Worm (Caenorhabditis elegans): ENCODE results near the gene dpyd-1.

Gene dpyd-1

DNA sequence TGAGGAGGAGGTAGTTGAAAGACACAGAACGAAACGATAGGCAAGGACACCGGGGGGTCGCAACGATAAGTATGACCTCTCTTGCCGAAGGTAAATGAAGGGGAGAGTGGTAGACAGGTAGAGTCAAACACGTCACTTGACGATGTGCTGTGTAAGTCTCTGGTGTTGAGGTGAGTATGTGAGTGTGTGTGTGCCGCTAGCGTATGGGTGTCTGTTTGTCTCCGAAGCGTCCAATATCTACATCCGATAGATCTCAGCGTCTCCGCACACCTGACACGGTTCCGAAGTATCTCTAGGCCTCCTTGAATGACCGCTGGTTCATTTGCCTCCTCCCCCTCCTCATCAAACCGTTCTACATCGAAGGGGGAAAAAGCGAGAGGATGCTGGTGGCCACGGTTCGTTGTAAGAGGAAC, 7.5 kb downstream of the dpyd-1 start (continued):
- TF ChIP-seq fkh-4 (tag; optimal IDR thresholded peaks at IDR 0.05; ENCODE audit: borderline replicate concordance): no peak
- no peak for TF ChIP-seq pax-3 (tag; optimal IDR thresholded peaks at IDR 0.05)

DNA sequence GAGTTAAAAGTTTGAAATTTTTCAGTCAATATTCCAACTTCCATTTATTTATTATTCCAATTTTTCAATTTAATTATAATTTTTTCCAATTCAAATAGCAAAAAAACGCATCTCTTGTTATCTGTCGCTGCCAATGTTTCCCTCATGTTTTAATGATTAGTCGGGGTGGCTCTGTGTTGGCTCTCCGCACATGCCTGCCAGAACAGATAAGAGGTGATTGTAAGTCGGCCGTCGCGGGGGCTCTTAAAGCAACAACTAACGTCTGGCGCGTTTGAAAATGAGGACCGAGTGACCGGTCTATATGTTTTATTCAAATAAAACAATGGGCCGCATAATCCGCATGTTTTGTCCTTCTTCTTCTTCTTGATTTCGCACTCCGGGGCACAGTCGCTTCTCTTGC, 8.7 kb downstream of the dpyd-1 start:
- no peak for TF ChIP-seq C16A3.4 (tag; optimal IDR thresholded peaks at IDR 0.05)
- TF ChIP-seq nhr-71 (tag; optimal IDR thresholded peaks at IDR 0.05): no peak
- TF ChIP-seq fkh-10 (GFP tag; optimal IDR thresholded peaks at IDR 0.05): no peak
- no peak for TF ChIP-seq ztf-4 (tag; optimal IDR thresholded peaks at IDR 0.05)
- TF ChIP-seq elt-2 (tag; optimal IDR thresholded peaks at IDR 0.05): peak; percentile 47
- no peak for TF ChIP-seq sup-37 (GFP tag; optimal IDR thresholded peaks at IDR 0.05)
- TF ChIP-seq swsn-7 (tag; optimal IDR thresholded peaks at IDR 0.05): no peak
- TF ChIP-seq zip-4 (GFP tag; optimal IDR thresholded peaks at IDR 0.05): no peak
- TF ChIP-seq elt-3 (tag; optimal IDR thresholded peaks at IDR 0.05): no peak
- no peak for TF ChIP-seq fkh-8 (tag; optimal IDR thresholded peaks at IDR 0.05)
- no peak for TF ChIP-seq C04F5.9 (tag; optimal IDR thresholded peaks at IDR 0.05)
- peak in 1 of 2 experiments; percentile 5 for TF ChIP-seq mdl-1 (tag; optimal IDR thresholded peaks at IDR 0.05)
- TF ChIP-seq efl-1 (optimal IDR thresholded peaks at IDR 0.05): no peak
- no peak for TF ChIP-seq efl-1 (GFP tag; optimal IDR thresholded peaks at IDR 0.05 in 1 of 2)

DNA sequence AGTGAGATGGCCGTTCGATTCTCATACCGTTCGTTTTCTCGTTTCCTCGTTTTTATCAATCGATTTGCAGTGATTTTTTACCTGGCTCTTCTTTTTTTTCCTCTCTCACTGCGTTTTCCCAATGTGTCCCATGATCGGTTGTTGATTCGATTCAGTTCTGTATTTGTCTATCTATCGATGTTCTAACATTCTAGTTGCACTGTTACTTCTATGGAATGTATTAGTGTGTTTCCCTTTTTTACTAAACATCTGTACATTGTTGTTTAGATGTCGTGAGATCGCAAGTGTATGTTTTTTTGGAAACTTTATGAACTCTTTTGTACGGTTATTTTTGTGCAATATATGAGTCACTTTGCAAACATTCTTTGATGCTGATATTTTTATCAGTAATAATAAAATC, 9.9 kb downstream of the dpyd-1 start:
- TF ChIP-seq unc-62 (GFP tag; optimal IDR thresholded peaks at IDR 0.05): no peak
- no peak for TF ChIP-seq fkh-4 (tag; optimal IDR thresholded peaks at IDR 0.05; ENCODE audit: borderline replicate concordance)
- no peak for TF ChIP-seq sup-37 (GFP tag; optimal IDR thresholded peaks at IDR 0.05)
- TF ChIP-seq isw-1 (GFP tag; IDR thresholded peaks at IDR 0.05): no peak
- no peak for TF ChIP-seq snu-23 (GFP tag; optimal IDR thresholded peaks at IDR 0.05)

DNA sequence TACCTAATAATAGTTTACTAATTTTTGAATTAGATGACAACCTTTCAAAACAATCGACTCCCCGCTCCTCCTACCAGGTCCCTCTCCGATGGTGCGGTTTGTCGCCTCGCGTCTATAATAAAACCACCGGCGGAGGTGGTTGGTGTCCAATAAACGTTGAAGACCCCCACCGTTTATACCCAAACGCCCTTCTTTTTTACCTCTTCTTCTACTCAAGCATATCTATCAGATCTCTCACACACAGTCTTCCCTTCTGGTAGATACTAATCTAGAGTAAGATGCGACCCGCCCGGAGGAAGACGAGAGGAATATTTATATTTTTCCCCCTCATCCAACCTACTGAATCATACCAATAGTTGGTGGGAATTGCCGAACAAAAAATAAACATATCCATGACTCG, 11.2 kb downstream of the dpyd-1 start:
- no peak for TF ChIP-seq egl-13 (tag; optimal IDR thresholded peaks at IDR 0.05)
- no peak for TF ChIP-seq fkh-10 (GFP tag; optimal IDR thresholded peaks at IDR 0.05)
- TF ChIP-seq C34B4.2 (tag; optimal IDR thresholded peaks at IDR 0.05): no peak
- TF ChIP-seq efl-1 (optimal IDR thresholded peaks at IDR 0.05): no peak
- TF ChIP-seq efl-1 (GFP tag; optimal IDR thresholded peaks at IDR 0.05 in 1 of 2): peak in 1 of 2 experiments; percentile 77
- TF ChIP-seq blmp-1 (tag; optimal IDR thresholded peaks at IDR 0.05): peak; percentile 1
- TF ChIP-seq nhr-71 (tag; optimal IDR thresholded peaks at IDR 0.05): no peak
- TF ChIP-seq zag-1 (tag; optimal IDR thresholded peaks at IDR 0.05): no peak
- no peak for TF ChIP-seq rnt-1 (tag; optimal IDR thresholded peaks at IDR 0.05)
- no peak for TF ChIP-seq sox-4 (tag; optimal IDR thresholded peaks at IDR 0.05)
- no peak for TF ChIP-seq nhr-47 (tag; optimal IDR thresholded peaks at IDR 0.05)
- no peak for TF ChIP-seq nhr-84 (tag; optimal IDR thresholded peaks at IDR 0.05)
- no peak for TF ChIP-seq mef-2 (tag; optimal IDR thresholded peaks at IDR 0.05)
- TF ChIP-seq elt-3 (tag; optimal IDR thresholded peaks at IDR 0.05): no peak
- TF ChIP-seq egl-27 (tag; optimal IDR thresholded peaks at IDR 0.05): no peak
- peak in 1 of 2 experiments; percentile 6 for TF ChIP-seq lsy-2 (tag; optimal IDR thresholded peaks at IDR 0.05)
- TF ChIP-seq Y116A8C.19 (tag; optimal IDR thresholded peaks at IDR 0.05; ENCODE audit: borderline replicate concordance): no peak
- TF ChIP-seq irx-1 (tag; optimal IDR thresholded peaks at IDR 0.05): no peak
- TF ChIP-seq ets-5 (GFP tag; IDR thresholded peaks at IDR 0.05): no peak
- TF ChIP-seq pag-3 (tag; optimal IDR thresholded peaks at IDR 0.05; ENCODE audit: borderline replicate concordance, insufficient read depth): no peak
- TF ChIP-seq unc-98 (GFP tag; IDR thresholded peaks at IDR 0.05): no peak
- TF ChIP-seq sup-37 (GFP tag; optimal IDR thresholded peaks at IDR 0.05): no peak
- no peak for TF ChIP-seq tlp-1 (tag; optimal IDR thresholded peaks at IDR 0.05)
- no peak for TF ChIP-seq dpl-1 (GFP tag; optimal IDR thresholded peaks at IDR 0.05)
- TF ChIP-seq hpl-2 (GFP tag; optimal IDR thresholded peaks at IDR 0.05): no peak
- no peak for TF ChIP-seq unc-130 (tag; optimal IDR thresholded peaks at IDR 0.05)
- TF ChIP-seq nhr-12 (tag; optimal IDR thresholded peaks at IDR 0.05): no peak
- no peak for TF ChIP-seq lin-39 (tag; optimal IDR thresholded peaks at IDR 0.05)
- no peak for TF ChIP-seq elt-2 (tag; optimal IDR thresholded peaks at IDR 0.05)
- TF ChIP-seq nhr-85 (tag): peak; percentile 72
- peak; percentile 0 for TF ChIP-seq nhr-20 (tag; optimal IDR thresholded peaks at IDR 0.05)
- TF ChIP-seq nhr-19 (GFP tag; conservative IDR thresholded peaks at IDR 0.05): no peak
- no peak for TF ChIP-seq ceh-8 (GFP tag; optimal IDR thresholded peaks at IDR 0.05)
- no peak for TF ChIP-seq ceh-63 (GFP tag; optimal IDR thresholded peaks at IDR 0.05)
- TF ChIP-seq lin-14 (GFP tag; optimal IDR thresholded peaks at IDR 0.05): peak; percentile 6

Measured in whole organism, L1 larva.